Fruit fly (Drosophila melanogaster) whole organism, prepupa: ENCODE data around the gene CG1785.

Experiments
- Blimp-1 ChIP-seq: fragments of 200-800 bp; sonication (Bioruptor generic); optimal IDR thresholded peaks from 3 replicates; lab custom pipeline; 2017; ENCODE audit warnings: missing biosample characterization, missing genetic modification characterization, mild to moderate bottlenecking, moderate library complexity, missing genetic modification reagents
- CG11902 ChIP-seq: fragments of 200-800 bp; sonication (Bioruptor generic); optimal IDR thresholded peaks from 3 replicates; lab custom pipeline; 2016; ENCODE audit warnings: missing biosample characterization, missing genetic modification characterization
- CG1621 ChIP-seq: fragments of 200-800 bp; sonication (Bioruptor generic); optimal IDR thresholded peaks from 3 replicates; lab custom pipeline; 2018; ENCODE audit warnings: missing biosample characterization, mild to moderate bottlenecking, missing genetic modification characterization
- CG31627 ChIP-seq: fragments of 200-800 bp; sonication (Bioruptor generic); optimal IDR thresholded peaks from 3 replicates; lab custom pipeline; 2016; ENCODE audit warnings: missing biosample characterization, missing genetic modification characterization
- CG32006 ChIP-seq: fragments of 200-800 bp; sonication (Bioruptor generic); optimal IDR thresholded peaks from 3 replicates; lab custom pipeline; 2017; ENCODE audit warnings: missing biosample characterization, mild to moderate bottlenecking, missing genetic modification characterization
- CG3919 ChIP-seq: fragments of 200-800 bp; sonication (Bioruptor generic); optimal IDR thresholded peaks from 3 replicates; lab custom pipeline; 2016; ENCODE audit warnings: missing biosample characterization, missing genetic modification characterization
- CG4318 ChIP-seq: fragments of 200-800 bp; sonication (Bioruptor generic); optimal IDR thresholded peaks from 3 replicates; lab custom pipeline; 2017; ENCODE audit warnings: missing biosample characterization, mild to moderate bottlenecking, missing genetic modification characterization
- CG6163 ChIP-seq: fragments of 200-800 bp; sonication (Bioruptor generic); IDR thresholded peaks from 3 replicates; pipeline ENCODE4 v1.3.6; 2022; ENCODE audit warnings: missing biosample characterization, missing genetic modification characterization
- CG6276 ChIP-seq: fragments of 200-800 bp; sonication (Bioruptor generic); optimal IDR thresholded peaks from 2 replicates; lab custom pipeline; 2017; ENCODE audit warnings: missing biosample characterization, mild to moderate bottlenecking, missing genetic modification characterization
- CG6792 ChIP-seq: fragments of 200-800 bp; sonication (Bioruptor generic); optimal IDR thresholded peaks from 3 replicates; lab custom pipeline; 2016; ENCODE audit warnings: missing biosample characterization, missing genetic modification characterization
- CG6808 ChIP-seq: fragments of 200-800 bp; sonication (Bioruptor generic); optimal IDR thresholded peaks from 3 replicates; lab custom pipeline; 2017; ENCODE audit warnings: missing biosample characterization, missing genetic modification characterization, mild to moderate bottlenecking, moderate library complexity, missing genetic modification reagents
- CG8319 ChIP-seq: fragments of 200-800 bp; sonication (Bioruptor generic); optimal IDR thresholded peaks from 3 replicates; lab custom pipeline; 2016; ENCODE audit warnings: missing biosample characterization, missing genetic modification characterization
- CG8632 ChIP-seq: fragments of 200-800 bp; sonication (Bioruptor generic); optimal IDR thresholded peaks from 3 replicates; lab custom pipeline; 2016; ENCODE audit warnings: missing biosample characterization, missing genetic modification characterization
- Eip75B ChIP-seq: fragments of 200-800 bp; sonication (Bioruptor generic); optimal IDR thresholded peaks from 3 replicates; lab custom pipeline; 2016; ENCODE audit warnings: missing biosample characterization, missing genetic modification characterization
- Eip93F ChIP-seq: fragments of 200-800 bp; sonication (Bioruptor generic); optimal IDR thresholded peaks from 2 replicates; lab custom pipeline; 2016; ENCODE audit warnings: missing biosample characterization, mild to moderate bottlenecking, missing genetic modification characterization
- Hr38 ChIP-seq: sonication (Bioruptor generic); optimal IDR thresholded peaks from 2 replicates; lab custom pipeline; 2016; ENCODE audit warnings: missing biosample characterization, missing genetic modification characterization
- Hr39 ChIP-seq: fragments of 200-800 bp; sonication (Bioruptor generic); optimal IDR thresholded peaks from 2 replicates; lab custom pipeline; 2016; ENCODE audit warnings: missing biosample characterization, missing genetic modification characterization
- Hr4 ChIP-seq: fragments of 200-800 bp; sonication (Bioruptor generic); optimal IDR thresholded peaks from 3 replicates; lab custom pipeline; 2016; ENCODE audit warnings: missing biosample characterization, missing genetic modification characterization
- Lpt ChIP-seq: fragments of 200-800 bp; sonication (Bioruptor generic); optimal IDR thresholded peaks from 3 replicates; lab custom pipeline; 2016; ENCODE audit warnings: missing biosample characterization, missing genetic modification characterization
- Met ChIP-seq: fragments of 200-800 bp; sonication (Bioruptor generic); optimal IDR thresholded peaks from 3 replicates; lab custom pipeline; 2016; ENCODE audit warnings: missing biosample characterization, missing genetic modification characterization
- OdsH ChIP-seq: fragments of 200-800 bp; sonication (Bioruptor generic); optimal IDR thresholded peaks from 3 replicates; lab custom pipeline; 2016; ENCODE audit warnings: missing biosample characterization, missing genetic modification characterization
- Smox ChIP-seq: fragments of 200-800 bp; sonication (Bioruptor generic); optimal IDR thresholded peaks from 3 replicates; lab custom pipeline; 2016; ENCODE audit warnings: missing biosample characterization, missing genetic modification characterization
- Sox102F ChIP-seq: fragments of 200-800 bp; sonication (Bioruptor generic); optimal IDR thresholded peaks from 2 replicates; lab custom pipeline; 2016; ENCODE audit warnings: missing biosample characterization, mild to moderate bottlenecking, missing genetic modification characterization
- Sox14 ChIP-seq: fragments of 200-800 bp; sonication (Bioruptor generic); optimal IDR thresholded peaks from 3 replicates; lab custom pipeline; 2016; ENCODE audit warnings: missing biosample characterization, missing genetic modification characterization
- Sox15 ChIP-seq: fragments of 200-800 bp; sonication (Bioruptor generic); optimal IDR thresholded peaks from 3 replicates; lab custom pipeline; 2016; ENCODE audit warnings: missing biosample characterization, missing genetic modification characterization
- achi ChIP-seq: fragments of 200-800 bp; sonication (Bioruptor generic); optimal IDR thresholded peaks from 3 replicates; lab custom pipeline; 2016; ENCODE audit warnings: missing biosample characterization, missing genetic modification characterization
- cyc ChIP-seq: fragments of 200-800 bp; sonication (Bioruptor generic); optimal IDR thresholded peaks from 3 replicates; lab custom pipeline; 2016; ENCODE audit warnings: missing biosample characterization, missing genetic modification characterization
- dac ChIP-seq: fragments of 200-800 bp; sonication (Bioruptor generic); optimal IDR thresholded peaks from 2 replicates; lab custom pipeline; 2017; ENCODE audit warnings: missing biosample characterization, mild to moderate bottlenecking, missing genetic modification characterization
- eg ChIP-seq: fragments of 200-800 bp; sonication (Bioruptor generic); IDR thresholded peaks from 3 replicates; pipeline ENCODE4 v1.3.6; 2022; ENCODE audit warnings: missing biosample characterization, missing genetic modification characterization
- esn ChIP-seq: fragments of 200-800 bp; sonication (Bioruptor generic); optimal IDR thresholded peaks from 2 replicates; lab custom pipeline; 2016; ENCODE audit warnings: missing biosample characterization, mild to moderate bottlenecking, missing genetic modification characterization, moderate library complexity
- fd59A ChIP-seq: fragments of 200-800 bp; sonication (Bioruptor generic); optimal IDR thresholded peaks from 2 replicates; lab custom pipeline; 2017; ENCODE audit warnings: missing biosample characterization, mild to moderate bottlenecking, missing genetic modification characterization, missing genetic modification reagents
- lz ChIP-seq: fragments of 200-800 bp; sonication (Bioruptor generic); optimal IDR thresholded peaks from 3 replicates; lab custom pipeline; 2016; ENCODE audit warnings: missing biosample characterization, missing genetic modification characterization
- pdm3 ChIP-seq: fragments of 200-800 bp; sonication (Bioruptor generic); optimal IDR thresholded peaks from 3 replicates; lab custom pipeline; 2016; ENCODE audit warnings: missing biosample characterization, missing genetic modification characterization
- ss ChIP-seq, 2 experiments: fragments of 200-800 bp; sonication (Bioruptor generic); optimal IDR thresholded peaks; 2 replicates in 1 of 2; 3 replicates in 1 of 2; lab custom pipeline; 2017 to 2018; ENCODE audit warnings: mild to moderate bottlenecking in 2 of 2, missing biosample characterization in 2 of 2, missing genetic modification characterization in 2 of 2, moderate library complexity in 1 of 2
- topi ChIP-seq: fragments of 200-800 bp; sonication (Bioruptor generic); optimal IDR thresholded peaks from 3 replicates; lab custom pipeline; 2016; ENCODE audit warnings: missing biosample characterization, missing genetic modification characterization

The CG1785 gene

DNA sequence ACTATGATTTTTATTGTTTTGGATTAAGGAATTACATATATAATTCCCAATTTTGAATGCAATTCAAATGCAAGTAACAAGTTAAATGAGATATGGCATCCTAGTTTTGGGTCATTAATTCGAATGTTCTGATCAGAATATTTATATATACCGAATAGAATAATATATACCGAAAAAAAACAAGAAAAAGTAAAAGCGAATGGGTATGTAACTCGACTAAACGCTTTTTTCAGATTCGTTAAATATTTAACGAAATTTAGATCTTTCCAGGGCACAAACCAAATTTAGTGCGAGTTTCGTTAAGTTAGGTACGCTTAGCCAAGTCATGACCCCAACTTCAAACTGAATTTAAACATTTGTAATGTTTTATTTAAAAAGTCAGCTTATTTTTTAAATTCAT lies 6.8 kb downstream of the CG1785 start:
- TF ChIP-seq Lpt (GFP tag; lab: Kevin White, UChicago) (no peak), Sox102F (GFP tag; lab: Kevin White, UChicago) (no peak), CG4318 (GFP tag; lab: Kevin White, UChicago) (no peak), eg (GFP tag; lab: Robert Waterston, UW) (no peak), Met (GFP tag; lab: Kevin White, UChicago) (no peak), dac (GFP tag; lab: Kevin White, UChicago) (no peak), CG8632 (GFP tag; lab: Kevin White, UChicago) (no peak), achi (GFP tag; lab: Kevin White, UChicago) (no peak), CG6163 (no peak), Sox14 (no peak), Hr38 (no peak), Eip75B (GFP tag; lab: Kevin White, UChicago) (no peak)

DNA sequence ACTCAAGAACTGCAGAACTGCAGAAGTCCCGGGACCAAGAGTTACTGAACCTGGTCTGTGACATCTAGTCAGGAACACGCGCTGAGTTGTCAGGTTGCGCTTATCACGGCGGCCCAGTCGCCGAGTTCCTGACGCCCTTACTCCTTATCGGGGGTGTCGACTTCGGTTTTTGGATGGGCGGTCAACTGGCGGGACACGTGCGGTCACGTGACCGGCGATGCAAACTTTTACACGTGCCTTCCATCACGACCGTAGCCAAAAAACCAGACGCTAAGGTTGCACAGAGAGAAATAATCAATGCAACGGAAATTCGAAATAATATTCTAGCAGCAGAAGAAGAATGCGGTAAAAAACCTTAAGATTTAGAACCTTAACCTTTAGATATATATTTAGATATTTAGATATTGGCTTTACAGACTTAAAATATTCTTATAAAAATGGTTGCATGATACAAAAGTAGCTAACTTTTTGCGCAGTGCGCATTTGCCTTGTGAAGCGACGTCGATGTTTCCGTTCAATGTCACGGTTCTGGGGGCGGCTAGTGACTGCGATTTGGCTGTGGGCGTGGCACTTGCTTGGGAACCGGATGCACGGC lies 8.8 kb downstream of the CG1785 start:
- TF ChIP-seq topi (GFP tag; lab: Kevin White, UChicago) (no peak), CG31627 (GFP tag; lab: Kevin White, UChicago) (no peak), CG8319 (GFP tag; lab: Kevin White, UChicago) (no peak), OdsH (GFP tag; lab: Kevin White, UChicago) (no peak), eg (GFP tag; lab: Robert Waterston, UW) (no peak), Hr39 (no peak), fd59A (GFP tag; lab: Kevin White, UChicago) (no peak), CG1621 (no peak), CG11902 (GFP tag; lab: Kevin White, UChicago) (no peak), CG6792 (GFP tag; lab: Kevin White, UChicago) (no peak), CG6808 (no peak), esn (GFP tag; lab: Kevin White, UChicago) (no peak), Hr38 (no peak), CG32006 (GFP tag; lab: Kevin White, UChicago) (no peak), Eip93F (GFP tag; lab: Kevin White, UChicago) (no peak), Sox15 (GFP tag; lab: Kevin White, UChicago) (no peak), Blimp-1 (GFP tag; lab: Kevin White, UChicago) (no peak)

DNA sequence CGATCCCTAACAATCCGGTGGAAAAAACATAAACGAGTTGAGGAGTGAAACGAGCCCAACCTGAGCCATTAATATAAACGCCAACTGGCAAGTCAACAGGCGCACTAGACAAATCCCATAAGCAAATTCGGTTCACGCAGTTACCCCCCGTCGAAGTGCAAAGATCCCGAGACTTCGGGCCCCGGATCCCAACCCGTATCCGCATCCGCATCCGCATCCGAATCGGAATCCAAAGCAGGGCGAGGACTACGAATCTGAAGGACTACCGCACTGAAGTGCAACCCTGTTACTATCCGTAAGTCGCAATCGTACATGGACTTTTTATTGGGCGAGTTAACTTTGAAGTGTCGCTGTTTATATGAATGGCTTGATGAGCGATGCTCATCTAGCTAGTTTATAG lies 10.1 kb downstream of the CG1785 start:
- TF ChIP-seq CG6792 (GFP tag; lab: Kevin White, UChicago), result no peak
- TF ChIP-seq cyc (GFP tag; lab: Kevin White, UChicago), result no peak
- no peak for TF ChIP-seq pdm3
- no peak for TF ChIP-seq CG11902 (GFP tag; lab: Kevin White, UChicago)
- TF ChIP-seq Sox15 (GFP tag; lab: Kevin White, UChicago), result no peak
- no peak for TF ChIP-seq fd59A (GFP tag; lab: Kevin White, UChicago)
- no peak for TF ChIP-seq Sox102F (GFP tag; lab: Kevin White, UChicago)
- no peak for TF ChIP-seq CG6276
- TF ChIP-seq, all 60 proteins: peak for 0

DNA sequence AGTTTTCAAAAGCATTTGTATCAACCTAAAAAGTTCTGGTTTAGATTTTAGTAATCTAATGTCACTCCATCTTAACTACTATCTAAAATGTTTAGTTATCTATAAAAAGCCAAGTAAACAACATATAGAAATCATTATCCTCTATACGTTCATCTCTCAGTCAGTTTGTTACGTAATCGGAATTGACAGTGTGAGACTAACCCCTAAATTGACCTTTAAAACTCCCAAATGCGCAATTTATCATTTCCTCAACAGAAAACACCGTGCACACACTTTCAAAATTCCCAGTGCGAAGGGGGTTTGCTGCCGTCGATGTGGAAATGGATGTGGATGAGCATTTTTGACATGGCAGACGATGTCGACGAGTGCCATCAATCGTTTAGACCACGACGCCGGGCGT lies 10.5 kb downstream of the CG1785 start:
- TF ChIP-seq Sox14, result no peak
- no peak for TF ChIP-seq achi (GFP tag; lab: Kevin White, UChicago)
- no peak for TF ChIP-seq Sox102F (GFP tag; lab: Kevin White, UChicago)
- TF ChIP-seq lz (GFP tag; lab: Kevin White, UChicago), result no peak
- TF ChIP-seq CG3919 (GFP tag; lab: Kevin White, UChicago), result no peak
- no peak for TF ChIP-seq ss (GFP tag; optimal IDR thresholded peaks at IDR 0.05; lab: Kevin White, UChicago)
- TF ChIP-seq Hr4 (GFP tag; lab: Kevin White, UChicago), result no peak
- no peak for TF ChIP-seq CG6163
- TF ChIP-seq dac (GFP tag; lab: Kevin White, UChicago), result no peak
- no peak for TF ChIP-seq CG4318 (GFP tag; lab: Kevin White, UChicago)
- no peak for TF ChIP-seq Smox
